Fruit fly (Drosophila melanogaster) whole organism, pupa: ENCODE data around the gene Ced-12.

Experiments used
- CG15710 ChIP-seq: fragments of 200-800 bp; sonication (Bioruptor generic); optimal IDR thresholded peaks from 2 replicates; lab custom pipeline; 2018; ENCODE audit warnings: missing biosample characterization, mild to moderate bottlenecking, missing genetic modification characterization, moderate library complexity
- EcR ChIP-seq: fragments of 200-800 bp; sonication (Bioruptor generic); optimal IDR thresholded peaks from 3 replicates; lab custom pipeline; 2019; ENCODE audit warnings: missing biosample characterization, missing genetic modification characterization, mild to moderate bottlenecking, moderate library complexity, missing genetic modification reagents

DNA sequence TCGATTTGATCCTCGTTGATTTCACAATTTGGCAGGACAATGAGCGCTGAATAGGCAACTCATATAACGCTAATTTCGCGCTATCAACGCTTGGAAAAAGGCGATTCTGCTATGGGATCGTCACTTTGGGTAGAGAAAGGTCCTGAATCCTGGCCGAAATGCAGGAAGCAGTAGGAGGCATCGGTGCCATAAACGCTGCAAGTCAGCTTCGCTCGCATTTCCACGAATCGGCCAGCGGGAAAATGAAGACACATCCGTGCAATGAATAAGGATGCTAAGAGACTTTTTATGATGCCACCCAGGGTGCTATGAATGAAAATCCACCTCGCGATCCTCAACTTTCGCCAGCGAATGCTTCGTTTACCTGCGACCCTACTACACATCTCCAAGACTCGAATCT lies 10.2 kb upstream of the Ced-12 start:
- TF ChIP-seq EcR (GFP tag; lab: Kevin White, UChicago) (no peak), CG15710 (tag; lab: Kevin White, UChicago) (no peak)
